Worm (Caenorhabditis elegans) whole organism, young adult: Measurements from ENCODE around the gene C14B4.2.
A peak's percentile ranks its signal among the peaks of the same experiment; 100 is the strongest.

Source experiments
- B0035.1 ChIP-seq: sonication (generic microtip); optimal IDR thresholded peaks from 2 replicates; lab custom pipeline; 2016; ENCODE audit warnings: missing genetic modification characterization, mild to moderate bottlenecking, missing compliant biosample characterization, missing genotype, missing genetic modification reagents
- B0336.3 ChIP-seq: fragments of 200-800 bp; sonication (Bioruptor generic); IDR thresholded peaks from 2 replicates; pipeline ENCODE4 v1.3.6; 2022; ENCODE audit warnings: missing genetic modification characterization, missing compliant biosample characterization
- F23B12.7 ChIP-seq: sonication (generic microtip); optimal IDR thresholded peaks from 2 replicates; lab custom pipeline; 2017; ENCODE audit warnings: missing genetic modification characterization, mild to moderate bottlenecking, missing compliant biosample characterization, antibody characterized with exemption, moderate library complexity; ENCODE audit not compliant: insufficient read depth
- Y56A3A.18 ChIP-seq: fragments of 200-800 bp; sonication (Bioruptor generic); IDR thresholded peaks from 2 replicates; pipeline ENCODE4 v1.3.6; 2022; ENCODE audit warnings: missing genetic modification reagents, missing genetic modification characterization, missing compliant biosample characterization
- Y79H2A.3 ChIP-seq: fragments of 200-800 bp; sonication (Bioruptor generic); conservative IDR thresholded peaks from 2 replicates; pipeline ENCODE4 v1.3.6; 2022; ENCODE audit warnings: missing genetic modification reagents, missing genetic modification characterization, missing compliant biosample characterization
- aptf-2 ChIP-seq: fragments of 200-800 bp; sonication (Bioruptor generic); conservative IDR thresholded peaks from 2 replicates; pipeline ENCODE4 v1.3.6; 2022; ENCODE audit warnings: missing genetic modification reagents, missing genetic modification characterization, missing compliant biosample characterization
- athp-1 ChIP-seq: sonication (generic microtip); optimal IDR thresholded peaks from 2 replicates; lab custom pipeline; 2017; ENCODE audit warnings: mild to moderate bottlenecking, missing genetic modification characterization, missing compliant biosample characterization
- cebp-1 ChIP-seq, 2 experiments: fragments of 200-800 bp in 1 of 2; sonication (Bioruptor generic) in 1 of 2; sonication (generic microtip) in 1 of 2; IDR thresholded peaks in 1 of 2; optimal IDR thresholded peaks in 1 of 2; 2 replicates each; pipeline versions ENCODE4 v1.3.6 to Lab custom; 2017 to 2022; ENCODE audit warnings: missing compliant biosample characterization in 2 of 2, missing genetic modification characterization in 2 of 2, mild to moderate bottlenecking in 1 of 2, missing genetic modification reagents in 1 of 2, moderate library complexity in 1 of 2
- ceh-27 ChIP-seq: fragments of 200-800 bp; sonication (Bioruptor generic); optimal IDR thresholded peaks from 2 replicates; lab custom pipeline; 2018; ENCODE audit warnings: mild to moderate bottlenecking, missing genetic modification characterization, moderate library complexity, missing compliant biosample characterization
- ceh-58 ChIP-seq: fragments of 200-800 bp; sonication (Bioruptor generic); IDR thresholded peaks from 2 replicates; pipeline ENCODE4 v1.3.6; 2022; ENCODE audit warnings: missing genetic modification characterization, missing compliant biosample characterization
- ets-4 ChIP-seq: fragments of 200-800 bp; sonication (Bioruptor generic); optimal IDR thresholded peaks from 2 replicates; lab custom pipeline; 2018; ENCODE audit warnings: mild to moderate bottlenecking, missing genetic modification characterization, missing compliant biosample characterization
- fkh-3 ChIP-seq: sonication (generic microtip); optimal IDR thresholded peaks from 2 replicates; lab custom pipeline; 2016; ENCODE audit warnings: mild to moderate bottlenecking, missing genetic modification characterization, missing compliant biosample characterization
- him-1 ChIP-seq: sonication (generic microtip); optimal IDR thresholded peaks from 2 replicates; lab custom pipeline; 2016; ENCODE audit warnings: missing genotype, missing genetic modification reagents, missing genetic modification characterization, missing compliant biosample characterization
- lin-26 ChIP-seq: fragments of 200-800 bp; sonication (Bioruptor generic); IDR thresholded peaks from 2 replicates; pipeline ENCODE4 v1.3.6; 2022; ENCODE audit warnings: missing genetic modification reagents, missing genetic modification characterization, missing compliant biosample characterization
- lin-35 ChIP-seq, 3 experiments: fragments of 150-350 bp in 2 of 3; sonication (generic microtip) in 1 of 3; optimal IDR thresholded peaks; 2 replicates each; lab custom pipeline; 2014 to 2018; ENCODE audit warnings: missing biosample characterization in 3 of 3, missing genetic modification characterization in 3 of 3, missing genetic modification reagents in 3 of 3
- lsy-27 ChIP-seq: sonication (generic microtip); optimal IDR thresholded peaks from 2 replicates; lab custom pipeline; 2017; ENCODE audit warnings: missing genetic modification characterization, mild to moderate bottlenecking, missing compliant biosample characterization, antibody characterized with exemption, missing genotype, borderline replicate concordance; ENCODE audit not compliant: insufficient read depth
- madf-8 ChIP-seq: fragments of 200-800 bp; sonication (Bioruptor generic); conservative IDR thresholded peaks from 2 replicates; pipeline ENCODE4 v1.3.6; 2022; ENCODE audit warnings: missing genetic modification reagents, missing genetic modification characterization, missing compliant biosample characterization
- mel-28 ChIP-seq: sonication (generic microtip); optimal IDR thresholded peaks from 2 replicates; lab custom pipeline; 2016; ENCODE audit warnings: borderline replicate concordance, mild to moderate bottlenecking, missing genetic modification characterization, missing compliant biosample characterization
- mxl-1 ChIP-seq: sonication (generic microtip); optimal IDR thresholded peaks from 2 replicates; lab custom pipeline; 2016; ENCODE audit warnings: missing genetic modification characterization, missing compliant biosample characterization
- nfyb-1 ChIP-seq: fragments of 200-800 bp; sonication (Bioruptor generic); IDR thresholded peaks from 2 replicates; pipeline ENCODE4 v1.3.6; 2022; ENCODE audit warnings: missing genetic modification reagents, missing genetic modification characterization, missing compliant biosample characterization
- nhr-120 ChIP-seq: fragments of 200-800 bp; sonication (Bioruptor generic); IDR thresholded peaks from 2 replicates; pipeline ENCODE4 v1.3.6; 2022; ENCODE audit warnings: missing genetic modification characterization, missing compliant biosample characterization
- nhr-179 ChIP-seq: sonication (generic microtip); optimal IDR thresholded peaks from 2 replicates; lab custom pipeline; 2016; ENCODE audit warnings: mild to moderate bottlenecking, missing genetic modification characterization, missing compliant biosample characterization
- rec-8 ChIP-seq, 2 experiments: sonication (generic microtip); optimal IDR thresholded peaks; 2 replicates each; lab custom pipeline; 2016; ENCODE audit warnings: mild to moderate bottlenecking in 2 of 2, missing genetic modification characterization in 2 of 2, missing genetic modification reagents in 2 of 2, missing genotype in 2 of 2, missing biosample characterization in 1 of 2, missing compliant biosample characterization in 1 of 2, moderate library complexity in 1 of 2
- repo-1 ChIP-seq: sonication (generic microtip); optimal IDR thresholded peaks from 2 replicates; lab custom pipeline; 2017; ENCODE audit warnings: mild to moderate bottlenecking, missing genetic modification characterization, missing compliant biosample characterization
- rpc-1 ChIP-seq, 2 experiments: fragments of 150-350 bp in 1 of 2; sonication (generic microtip) in 1 of 2; optimal IDR thresholded peaks; 2 replicates each; lab custom pipeline; 2014 to 2018; ENCODE audit warnings: missing biosample characterization in 1 of 2, missing genetic modification characterization in 1 of 2, missing genetic modification reagents in 1 of 2, missing genotype in 1 of 2
- snpc-3.4 ChIP-seq: sonication (generic microtip); optimal IDR thresholded peaks from 2 replicates; lab custom pipeline; 2017; ENCODE audit warnings: missing genetic modification characterization, mild to moderate bottlenecking, missing compliant biosample characterization, antibody characterized with exemption, moderate library complexity, missing genotype, missing genetic modification reagents
- tbp1 ChIP-seq: fragments of 200-800 bp; sonication (Bioruptor generic); optimal IDR thresholded peaks from 2 replicates; lab custom pipeline; 2018; ENCODE audit warnings: mild to moderate bottlenecking, missing genetic modification characterization, missing compliant biosample characterization
- tlf-1 ChIP-seq: fragments of 200-800 bp; sonication (Bioruptor generic); optimal IDR thresholded peaks from 2 replicates; lab custom pipeline; 2018; ENCODE audit warnings: mild to moderate bottlenecking, missing genetic modification characterization, missing compliant biosample characterization
- zfh-2 ChIP-seq: fragments of 200-800 bp; sonication (Bioruptor generic); conservative IDR thresholded peaks from 2 replicates; pipeline ENCODE4 v1.3.6; 2022; ENCODE audit warnings: missing genetic modification reagents, missing genetic modification characterization, missing compliant biosample characterization
- zim-3 ChIP-seq: sonication (generic microtip); optimal IDR thresholded peaks from 2 replicates; lab custom pipeline; 2017; ENCODE audit warnings: mild to moderate bottlenecking, missing genetic modification characterization, moderate library complexity, missing compliant biosample characterization
- ztf-6 ChIP-seq: fragments of 200-800 bp; sonication (Bioruptor generic); IDR thresholded peaks from 2 replicates; pipeline ENCODE4 v1.3.6; 2022; ENCODE audit warnings: missing genetic modification reagents, missing genetic modification characterization, missing compliant biosample characterization

C14B4.2 gene

ce11 chrV:19401429-19401828 is 39.0 kb upstream of the C14B4.2 start:
- TF ChIP-seq cebp-1 (GFP tag; IDR thresholded peaks at IDR 0.05; lab: Robert Waterston, UW) (peak; percentile 40; the same call in 1 of the 2 replicates), cebp-1 (tag; optimal IDR thresholded peaks at IDR 0.05; lab: Kevin White, UChicago) (peak; percentile 49), ceh-58 (GFP tag; lab: Robert Waterston, UW) (no peak), nfyb-1 (GFP tag; lab: Robert Waterston, UW) (0 out of 2 replicates have a peak, but pooled peaks have one; percentile 8)

ce11 chrV:19400619-19401018 is 38.2 kb upstream of the C14B4.2 start, which contains the start of gene srw-86:
srw-86 (minus strand) TSS chrV:19400719.
- TF ChIP-seq repo-1 (tag; lab: Kevin White, UChicago) (no peak), snpc-3.4 (tag; lab: Kevin White, UChicago) (no peak), ets-4 (GFP tag; lab: Kevin White, UChicago) (no peak), athp-1 (tag; lab: Kevin White, UChicago) (no peak), zim-3 (tag; lab: Kevin White, UChicago) (no peak), F23B12.7 (tag; lab: Kevin White, UChicago) (no peak), lin-26 (GFP tag; lab: Robert Waterston, UW) (no peak), nhr-179 (tag; lab: Kevin White, UChicago) (no peak), lin-35 (GFP tag; optimal IDR thresholded peaks at IDR 0.05; lab: Kevin White, UChicago) (no peak), rec-8 (tag; optimal IDR thresholded peaks at IDR 0.05; lab: Kevin White, UChicago) (no peak), Y79H2A.3 (no peak), aptf-2 (GFP tag; lab: Robert Waterston, UW) (no peak), ceh-27 (GFP tag; lab: Kevin White, UChicago) (no peak), madf-8 (GFP tag; lab: Robert Waterston, UW) (no peak), nhr-120 (GFP tag; lab: Robert Waterston, UW) (no peak), mel-28 (tag; lab: Kevin White, UChicago) (no peak), B0035.1 (tag; lab: Kevin White, UChicago) (no peak), B0336.3 (GFP tag; lab: Robert Waterston, UW) (no peak), Y56A3A.18 (GFP tag; lab: Robert Waterston, UW) (no peak), fkh-3 (tag; lab: Kevin White, UChicago) (no peak)

- TF ChIP-seq cebp-1 (GFP tag; IDR thresholded peaks at IDR 0.05; lab: Robert Waterston, UW) (peak; percentile 50; the same call in 1 of the 2 replicates), cebp-1 (tag; optimal IDR thresholded peaks at IDR 0.05; lab: Kevin White, UChicago) (peak; percentile 42)
- TF ChIP-seq, all 124 proteins: peak for 1; not testable (repeated sequence) for 123
Observed at ce11 chrV:19399282-19399681, 36.8 kb upstream of the C14B4.2 start.

- TF ChIP-seq rec-8 (tag; optimal IDR thresholded peaks at IDR 0.05; lab: Kevin White, UChicago): no peak
Observed at ce11 chrV:19398882-19399281, 36.4 kb upstream of the C14B4.2 start, which contains the start of gene C25F9.13. C25F9.13 (minus strand) TSS chrV:19398982.

ce11 chrV:19398396-19398795 is 35.9 kb upstream of the C14B4.2 start:
- TF ChIP-seq tlf-1 (no peak), him-1 (tag; lab: Kevin White, UChicago) (no peak), lsy-27 (no peak), mxl-1 (no peak), rpc-1 (optimal IDR thresholded peaks at IDR 0.05; lab: Kevin White, UChicago) (peak; percentile 8), rpc-1 (tag; optimal IDR thresholded peaks at IDR 0.05; lab: Kevin White, UChicago) (peak; percentile 56), zfh-2 (GFP tag; lab: Robert Waterston, UW) (no peak), ceh-27 (GFP tag; lab: Kevin White, UChicago) (no peak), zim-3 (tag; lab: Kevin White, UChicago) (no peak), ztf-6 (GFP tag; lab: Robert Waterston, UW) (no peak), tbp1 (GFP tag; lab: Kevin White, UChicago) (peak; percentile 64)
